Worm (Caenorhabditis elegans) whole organism, L1 larva: Measurements from ENCODE around the gene spc-1.

ENCODE experiments used
- C04F5.9 ChIP-seq: sonication (generic microtip); optimal IDR thresholded peaks from 2 replicates; lab custom pipeline; 2016; ENCODE audit warnings: missing genetic modification characterization, missing compliant biosample characterization
- C16A3.4 ChIP-seq: fragments of 150-350 bp; optimal IDR thresholded peaks from 2 replicates; lab custom pipeline; 2014; ENCODE audit warnings: missing biosample characterization, missing genetic modification characterization
- F16B12.6 ChIP-seq: fragments of 150-350 bp; optimal IDR thresholded peaks from 2 replicates; lab custom pipeline; 2014; ENCODE audit warnings: missing biosample characterization, missing genetic modification characterization
- aha-1 ChIP-seq: fragments of 150-350 bp; optimal IDR thresholded peaks from 2 replicates; lab custom pipeline; 2014; ENCODE audit warnings: missing biosample characterization, missing genetic modification characterization
- aly-2 ChIP-seq: fragments of 150-350 bp; optimal IDR thresholded peaks from 2 replicates; lab custom pipeline; 2014; ENCODE audit warnings: missing biosample characterization, missing genetic modification characterization
- ama-1 ChIP-seq: fragments of 150-350 bp; optimal IDR thresholded peaks from 2 replicates; lab custom pipeline; 2014
- blmp-1 ChIP-seq: fragments of 150-350 bp; optimal IDR thresholded peaks from 2 replicates; lab custom pipeline; 2014; ENCODE audit warnings: missing biosample characterization, missing genetic modification characterization
- ceh-8 ChIP-seq: fragments of 200-800 bp; sonication (Bioruptor generic); optimal IDR thresholded peaks from 2 replicates; lab custom pipeline; 2018; ENCODE audit warnings: mild to moderate bottlenecking, missing genetic modification characterization, moderate library complexity, missing compliant biosample characterization
- ceh-88 ChIP-seq: fragments of 200-800 bp; sonication (Bioruptor generic); IDR thresholded peaks from 2 replicates; pipeline ENCODE4 v1.3.6; 2022; ENCODE audit warnings: missing genetic modification characterization, missing compliant biosample characterization
- ces-1 ChIP-seq: fragments of 150-350 bp; optimal IDR thresholded peaks from 2 replicates; lab custom pipeline; 2014; ENCODE audit warnings: missing biosample characterization, missing genetic modification reagents, missing genetic modification characterization
- dpl-1 ChIP-seq, 3 experiments: fragments of 150-350 bp in 2 of 3; sonication (generic microtip) in 1 of 3; optimal IDR thresholded peaks; 2 replicates each; lab custom pipeline; 2014 to 2017; ENCODE audit warnings: missing biosample characterization in 3 of 3, missing genetic modification characterization in 3 of 3, missing genetic modification reagents in 3 of 3
- dsc-1 ChIP-seq: sonication (generic microtip); optimal IDR thresholded peaks from 2 replicates; lab custom pipeline; 2016; ENCODE audit warnings: mild to moderate bottlenecking, missing genetic modification characterization, missing compliant biosample characterization
- efl-1 ChIP-seq, 4 experiments: fragments of 150-350 bp; optimal IDR thresholded peaks in 3 of 4; peaks in 1 of 4; 1 replicate in 1 of 4; 2 replicates in 3 of 4; lab custom pipeline; 2014; ENCODE audit warnings: missing biosample characterization in 2 of 4, missing genetic modification characterization in 2 of 4, missing genetic modification reagents in 2 of 4
- efl-3 ChIP-seq: fragments of 200-800 bp; sonication (Bioruptor generic); optimal IDR thresholded peaks from 2 replicates; lab custom pipeline; 2018; ENCODE audit warnings: mild to moderate bottlenecking, missing genetic modification characterization, missing compliant biosample characterization
- egl-27 ChIP-seq, 2 experiments: fragments of 150-350 bp in 1 of 2; sonication (generic microtip); optimal IDR thresholded peaks; 3 replicates each; lab custom pipeline; 2017 to 2018; ENCODE audit warnings: missing biosample characterization in 2 of 2, missing genetic modification characterization in 2 of 2, missing genetic modification reagents in 2 of 2
- elt-2 ChIP-seq: sonication (generic microtip); optimal IDR thresholded peaks from 2 replicates; lab custom pipeline; 2016; ENCODE audit warnings: missing genetic modification characterization, mild to moderate bottlenecking, inconsistent platforms, missing compliant biosample characterization, missing genetic modification reagents
- elt-3 ChIP-seq, 6 experiments: fragments of 150-350 bp in 1 of 6; sonication (generic microtip); optimal IDR thresholded peaks; 2 replicates each; lab custom pipeline; 2017 to 2018; ENCODE audit warnings: missing biosample characterization in 6 of 6, missing genetic modification characterization in 6 of 6, inconsistent platforms in 1 of 6
- fkh-10 ChIP-seq: sonication (generic microtip); optimal IDR thresholded peaks from 2 replicates; lab custom pipeline; 2017; ENCODE audit warnings: missing biosample characterization, missing genetic modification reagents, missing genetic modification characterization
- fkh-8 ChIP-seq: sonication (generic microtip); optimal IDR thresholded peaks from 2 replicates; lab custom pipeline; 2016; ENCODE audit warnings: mild to moderate bottlenecking, missing genetic modification characterization, missing compliant biosample characterization
- fos-1 ChIP-seq: fragments of 150-350 bp; optimal IDR thresholded peaks from 2 replicates; lab custom pipeline; 2014; ENCODE audit warnings: missing biosample characterization, missing genetic modification characterization
- grh-1 ChIP-seq: fragments of 200-800 bp; sonication (Bioruptor generic); IDR thresholded peaks from 2 replicates; pipeline ENCODE4 v1.3.6; 2022; ENCODE audit warnings: missing genetic modification reagents, missing genetic modification characterization, missing compliant biosample characterization
- hlh-4 ChIP-seq: sonication (generic microtip); optimal IDR thresholded peaks from 2 replicates; lab custom pipeline; 2016; ENCODE audit warnings: mild to moderate bottlenecking, missing genetic modification characterization, missing compliant biosample characterization
- lin-13 ChIP-seq: fragments of 150-350 bp; optimal IDR thresholded peaks from 2 replicates; lab custom pipeline; 2014; ENCODE audit warnings: missing biosample characterization, missing genetic modification reagents, missing genetic modification characterization
- lin-14 ChIP-seq: fragments of 200-800 bp; sonication (Bioruptor generic); optimal IDR thresholded peaks from 2 replicates; lab custom pipeline; 2018; ENCODE audit warnings: mild to moderate bottlenecking, missing genetic modification characterization, moderate library complexity, missing compliant biosample characterization
- mab-9 ChIP-seq: fragments of 200-800 bp; sonication (Bioruptor generic); IDR thresholded peaks from 2 replicates; pipeline ENCODE4 v1.3.6; 2022; ENCODE audit warnings: missing genetic modification reagents, missing genetic modification characterization, missing compliant biosample characterization
- mef-2 ChIP-seq: fragments of 150-350 bp; optimal IDR thresholded peaks from 2 replicates; lab custom pipeline; 2014; ENCODE audit warnings: missing biosample characterization, missing genetic modification characterization
- mep-1 ChIP-seq: fragments of 150-350 bp; optimal IDR thresholded peaks from 2 replicates; lab custom pipeline; 2014; ENCODE audit warnings: missing biosample characterization, missing genetic modification characterization
- nhr-11 ChIP-seq: fragments of 150-350 bp; optimal IDR thresholded peaks from 2 replicates; lab custom pipeline; 2014; ENCODE audit warnings: missing biosample characterization, missing genetic modification characterization
- nhr-20 ChIP-seq: sonication (generic microtip); optimal IDR thresholded peaks from 2 replicates; lab custom pipeline; 2016; ENCODE audit warnings: mild to moderate bottlenecking, missing genetic modification characterization, missing compliant biosample characterization
- nhr-237 ChIP-seq: fragments of 150-350 bp; optimal IDR thresholded peaks from 2 replicates; lab custom pipeline; 2014; ENCODE audit warnings: missing biosample characterization, missing genetic modification characterization
- nhr-47 ChIP-seq: sonication (generic microtip); optimal IDR thresholded peaks from 2 replicates; lab custom pipeline; 2016; ENCODE audit warnings: mild to moderate bottlenecking, missing genetic modification characterization, moderate library complexity, missing compliant biosample characterization
- nhr-71 ChIP-seq: sonication (generic microtip); optimal IDR thresholded peaks from 2 replicates; lab custom pipeline; 2016; ENCODE audit warnings: mild to moderate bottlenecking, missing genetic modification characterization, moderate library complexity, missing compliant biosample characterization
- nhr-76 ChIP-seq: sonication (generic microtip); optimal IDR thresholded peaks from 2 replicates; lab custom pipeline; 2017; ENCODE audit warnings: missing biosample characterization, missing genetic modification characterization
- nhr-77 ChIP-seq: fragments of 150-350 bp; optimal IDR thresholded peaks from 2 replicates; lab custom pipeline; 2014; ENCODE audit warnings: missing biosample characterization, missing genetic modification characterization
- nhr-90 ChIP-seq: sonication (generic microtip); optimal IDR thresholded peaks from 2 replicates; lab custom pipeline; 2016; ENCODE audit warnings: mild to moderate bottlenecking, missing genetic modification characterization, missing compliant biosample characterization; ENCODE audit not compliant: poor library complexity
- pag-3 ChIP-seq: sonication (generic microtip); optimal IDR thresholded peaks from 2 replicates; lab custom pipeline; 2017; ENCODE audit warnings: missing genetic modification characterization, mild to moderate bottlenecking, missing compliant biosample characterization, antibody characterized with exemption, borderline replicate concordance; ENCODE audit not compliant: insufficient read depth
- pqm-1 ChIP-seq: sonication (generic microtip); optimal IDR thresholded peaks from 3 replicates; lab custom pipeline; 2017; ENCODE audit warnings: missing biosample characterization, missing genetic modification characterization
- rnt-1 ChIP-seq: sonication (generic microtip); optimal IDR thresholded peaks from 2 replicates; lab custom pipeline; 2016; ENCODE audit warnings: mild to moderate bottlenecking, missing genetic modification characterization, moderate library complexity, missing compliant biosample characterization
- skn-1 ChIP-seq: fragments of 150-350 bp; optimal IDR thresholded peaks from 2 replicates; lab custom pipeline; 2014; ENCODE audit warnings: missing biosample characterization, missing genetic modification characterization
- sptf-1 ChIP-seq: fragments of 150-350 bp; optimal IDR thresholded peaks from 2 replicates; lab custom pipeline; 2014; ENCODE audit warnings: missing biosample characterization, missing genetic modification characterization
- swsn-7 ChIP-seq: sonication (generic microtip); optimal IDR thresholded peaks from 2 replicates; lab custom pipeline; 2016; ENCODE audit warnings: missing genetic modification characterization, missing compliant biosample characterization
- tbx-2 ChIP-seq: sonication (generic microtip); optimal IDR thresholded peaks from 2 replicates; lab custom pipeline; 2016; ENCODE audit warnings: missing genetic modification characterization, missing compliant biosample characterization
- unc-130 ChIP-seq: fragments of 150-350 bp; optimal IDR thresholded peaks from 2 replicates; lab custom pipeline; 2017; ENCODE audit warnings: missing biosample characterization, missing genetic modification characterization, inconsistent platforms
- unc-30 ChIP-seq: sonication (generic microtip); optimal IDR thresholded peaks from 2 replicates; lab custom pipeline; 2017; ENCODE audit warnings: missing biosample characterization, missing genetic modification characterization
- unc-62 ChIP-seq: fragments of 150-350 bp; optimal IDR thresholded peaks from 2 replicates; lab custom pipeline; 2014; ENCODE audit warnings: missing biosample characterization, missing genetic modification reagents, missing genetic modification characterization
- unc-86 ChIP-seq: sonication (generic microtip); optimal IDR thresholded peaks from 2 replicates; lab custom pipeline; 2016; ENCODE audit warnings: missing genetic modification characterization, missing compliant biosample characterization
- unc-98 ChIP-seq: fragments of 200-800 bp; sonication (Bioruptor generic); IDR thresholded peaks from 2 replicates; pipeline ENCODE4 v1.3.6; 2022; ENCODE audit warnings: missing genetic modification characterization, missing compliant biosample characterization
- zip-4 ChIP-seq: fragments of 200-800 bp; sonication (Bioruptor generic); optimal IDR thresholded peaks from 2 replicates; lab custom pipeline; 2018; ENCODE audit warnings: mild to moderate bottlenecking, missing genetic modification characterization, moderate library complexity, missing compliant biosample characterization
- ztf-11 ChIP-seq, 2 experiments: sonication (generic microtip); optimal IDR thresholded peaks; 2 replicates each; lab custom pipeline; 2016 to 2017; ENCODE audit warnings: missing genetic modification characterization in 2 of 2, missing biosample characterization in 1 of 2, missing compliant biosample characterization in 1 of 2

Gene spc-1

DNA sequence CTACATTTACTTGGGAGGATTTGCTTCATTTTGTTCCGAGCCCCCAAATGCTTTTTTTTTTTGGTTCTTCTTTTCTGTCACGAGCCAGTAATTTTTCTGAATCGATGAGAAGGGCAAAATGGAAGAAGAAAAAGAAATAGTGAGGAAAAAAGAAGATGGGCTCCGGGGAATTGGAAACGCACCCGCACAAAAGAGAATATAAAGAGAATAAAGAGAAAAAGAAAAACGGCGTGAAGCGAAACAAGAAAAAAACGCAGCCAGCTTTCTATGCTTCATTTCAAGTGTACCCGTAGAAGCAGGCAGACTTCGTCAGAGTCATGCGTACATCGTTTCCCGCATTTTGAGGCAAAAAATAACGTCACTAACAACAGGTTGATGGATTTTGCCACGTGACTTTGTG lies 15.8 kb downstream of the spc-1 start (continued):
- TF ChIP-seq nhr-71 (tag; lab: Kevin White, UChicago) (peak; percentile 54), nhr-76 (tag; lab: Kevin White, UChicago) (no peak), fkh-10 (GFP tag; lab: Kevin White, UChicago) (peak; percentile 6)

ce11 chrX:3110576-3110975 lies 16.3 kb downstream of the spc-1 start, which contains the start of gene gpcp-1:
gpcp-1 (minus strand) TSS chrX:3110628.
- TF ChIP-seq dpl-1 (GFP tag; optimal IDR thresholded peaks at IDR 0.05; lab: Kevin White, UChicago), result no peak
- TF ChIP-seq elt-2 (tag; lab: Kevin White, UChicago), result peak; percentile 75
- TF ChIP-seq efl-1 (optimal IDR thresholded peaks at IDR 0.05; lab: Kevin White, UChicago), result no peak
- TF ChIP-seq efl-1 (GFP tag; optimal IDR thresholded peaks at IDR 0.05 in 1 of 2; lab: Kevin White, UChicago), result peak in 1 of 2 experiments; percentile 64
- TF ChIP-seq, all 84 proteins: peak for 2

DNA sequence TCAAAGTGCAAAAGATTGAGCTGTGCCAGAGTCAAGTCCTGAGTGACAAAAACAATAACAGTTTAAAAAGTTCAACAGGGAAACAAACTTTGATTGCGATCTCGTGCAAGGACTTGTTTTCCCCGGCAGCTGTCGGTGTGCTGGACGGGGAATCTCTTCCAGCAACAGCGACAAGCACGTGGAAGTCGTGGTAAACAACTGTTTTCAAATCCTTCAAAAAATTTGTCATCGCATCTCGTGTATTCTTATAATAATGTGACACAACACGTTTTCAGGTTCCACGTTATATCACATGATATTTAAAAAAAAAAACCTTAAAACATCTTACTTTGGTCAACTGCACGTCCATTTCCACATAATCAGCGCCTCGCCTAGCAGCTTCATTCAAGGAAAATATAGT lies 18.3 kb downstream of the spc-1 start:
- TF ChIP-seq F16B12.6, result no peak
- no peak for TF ChIP-seq ceh-88
- no peak for TF ChIP-seq unc-86 (tag; lab: Kevin White, UChicago)
- no peak for TF ChIP-seq unc-62
- TF ChIP-seq skn-1 (tag; lab: Kevin White, UChicago), result no peak
- no peak for TF ChIP-seq C04F5.9 (tag; lab: Kevin White, UChicago)
- no peak for TF ChIP-seq fkh-10 (GFP tag; lab: Kevin White, UChicago)
- no peak for TF ChIP-seq nhr-76 (tag; lab: Kevin White, UChicago)
- TF ChIP-seq lin-14 (GFP tag; lab: Kevin White, UChicago), result peak; percentile 81
- TF ChIP-seq nhr-11 (tag; lab: Kevin White, UChicago), result no peak
- TF ChIP-seq fkh-8 (tag; lab: Kevin White, UChicago), result no peak
- TF ChIP-seq ama-1 (lab: Kevin White, UChicago), result no peak
- no peak for TF ChIP-seq fos-1 (tag; lab: Kevin White, UChicago)
- TF ChIP-seq mab-9 (GFP tag; lab: Robert Waterston, UW), result no peak
- no peak for TF ChIP-seq pag-3
- no peak for TF ChIP-seq aha-1 (tag; lab: Kevin White, UChicago)
- no peak for TF ChIP-seq ces-1 (GFP tag; lab: Kevin White, UChicago)
- no peak for TF ChIP-seq efl-3 (GFP tag; lab: Kevin White, UChicago)
- TF ChIP-seq mep-1 (tag; lab: Kevin White, UChicago), result no peak
- TF ChIP-seq ztf-11 (tag; optimal IDR thresholded peaks at IDR 0.05; lab: Kevin White, UChicago), result no peak
- no peak for TF ChIP-seq nhr-237 (tag; lab: Kevin White, UChicago)
- peak; percentile 17; the same call in 1 of the 2 replicates for TF ChIP-seq unc-98 (GFP tag; lab: Robert Waterston, UW)
- no peak for TF ChIP-seq aly-2 (tag; lab: Kevin White, UChicago)
- peak; percentile 33 for TF ChIP-seq tbx-2
- no peak for TF ChIP-seq grh-1 (GFP tag; lab: Robert Waterston, UW)
- TF ChIP-seq C16A3.4, result no peak
- peak; percentile 89 for TF ChIP-seq unc-130 (tag; lab: Kevin White, UChicago)
- TF ChIP-seq blmp-1, result no peak
- no peak for TF ChIP-seq lin-13
- TF ChIP-seq nhr-20, result peak; percentile 54
- no peak for TF ChIP-seq egl-27 (tag; optimal IDR thresholded peaks at IDR 0.05; lab: Kevin White, UChicago)
- TF ChIP-seq sptf-1 (tag; lab: Kevin White, UChicago), result no peak
- no peak for TF ChIP-seq ceh-8 (GFP tag; lab: Kevin White, UChicago)
- TF ChIP-seq pqm-1 (tag; lab: Kevin White, UChicago), result no peak
- peak; percentile 5 for TF ChIP-seq swsn-7
- TF ChIP-seq dsc-1 (tag; lab: Kevin White, UChicago), result no peak
- TF ChIP-seq unc-30, result no peak
- TF ChIP-seq mef-2 (tag; lab: Kevin White, UChicago), result no peak
- no peak for TF ChIP-seq nhr-90 (tag; lab: Kevin White, UChicago)
- no peak for TF ChIP-seq nhr-77 (tag; lab: Kevin White, UChicago)
- peak; percentile 84 for TF ChIP-seq rnt-1 (tag; lab: Kevin White, UChicago)
- TF ChIP-seq zip-4, result no peak
- no peak for TF ChIP-seq hlh-4 (tag; lab: Kevin White, UChicago)
- TF ChIP-seq elt-3 (tag; optimal IDR thresholded peaks at IDR 0.05; lab: Kevin White, UChicago), result no peak
- peak; percentile 32 for TF ChIP-seq nhr-47 (tag; lab: Kevin White, UChicago)
